Worm (Caenorhabditis elegans): ENCODE measurements around the gene EGAP1.1.

DNA sequence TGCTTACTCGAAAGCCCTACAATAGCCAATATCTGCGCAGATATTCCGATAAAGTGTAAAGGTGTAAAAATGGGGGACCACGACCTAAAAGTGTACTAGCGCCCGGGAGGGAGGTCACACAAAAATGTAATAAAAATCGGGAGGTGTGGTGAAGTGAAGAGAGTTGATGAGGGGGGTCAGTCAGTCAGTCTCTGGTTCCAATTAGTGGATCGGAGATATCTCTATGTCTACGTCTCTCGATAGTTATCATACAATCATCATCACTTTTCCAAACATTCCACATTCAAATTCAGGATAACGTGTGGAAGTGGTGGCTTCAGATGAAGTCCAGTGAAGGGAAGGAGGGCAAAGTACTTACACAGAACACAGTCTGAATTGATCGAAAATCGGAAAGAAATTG lies 39.0 kb upstream of the EGAP1.1 start:
- TF ChIP-seq nhr-11 (tag; optimal IDR thresholded peaks at IDR 0.05) (no peak), ama-1 (optimal IDR thresholded peaks at IDR 0.05) (no peak), pha-4 (tag; optimal IDR thresholded peaks at IDR 0.05) (no peak), dve-1 (tag; optimal IDR thresholded peaks at IDR 0.05) (no peak)

All from whole organism, late embryonic.